Worm (Caenorhabditis elegans) whole organism, L2 larva: ENCODE measurements around the gene ubh-2.

ENCODE experiments used
- F13H6.1 ChIP-seq: sonication (generic microtip); optimal IDR thresholded peaks from 2 replicates; lab custom pipeline; 2016; ENCODE audit warnings: missing genetic modification characterization, missing compliant biosample characterization
- R02D3.7 ChIP-seq: fragments of 150-350 bp; optimal IDR thresholded peaks from 2 replicates; lab custom pipeline; 2014; ENCODE audit warnings: missing biosample characterization, missing genetic modification characterization
- Y55F3AM.14 ChIP-seq: fragments of 200-800 bp; sonication (Bioruptor generic); optimal IDR thresholded peaks from 2 replicates; lab custom pipeline; 2018; ENCODE audit warnings: mild to moderate bottlenecking, missing genetic modification characterization, missing compliant biosample characterization
- ZK546.5 ChIP-seq: sonication (generic microtip); optimal IDR thresholded peaks from 2 replicates; lab custom pipeline; 2017; ENCODE audit warnings: missing biosample characterization, missing genetic modification characterization
- ama-1 ChIP-seq: fragments of 150-350 bp; optimal IDR thresholded peaks from 2 replicates; lab custom pipeline; 2018; ENCODE audit warnings: inconsistent platforms
- blmp-1 ChIP-seq: sonication (generic microtip); optimal IDR thresholded peaks from 2 replicates; lab custom pipeline; 2017; ENCODE audit warnings: missing genetic modification characterization, mild to moderate bottlenecking, missing compliant biosample characterization, antibody characterized with exemption, moderate library complexity; ENCODE audit not compliant: insufficient read depth
- ceh-16 ChIP-seq: fragments of 150-350 bp; optimal IDR thresholded peaks from 2 replicates; lab custom pipeline; 2014; ENCODE audit warnings: missing biosample characterization, missing genetic modification characterization
- ceh-82 ChIP-seq: fragments of 150-350 bp; optimal IDR thresholded peaks from 2 replicates; lab custom pipeline; 2014; ENCODE audit warnings: missing biosample characterization, missing genetic modification characterization
- dmd-4 ChIP-seq: sonication (generic microtip); optimal IDR thresholded peaks from 2 replicates; lab custom pipeline; 2017; ENCODE audit warnings: missing biosample characterization, missing genetic modification characterization
- egl-27 ChIP-seq: sonication (generic microtip); optimal IDR thresholded peaks from 3 replicates; lab custom pipeline; 2017; ENCODE audit warnings: missing biosample characterization, missing genetic modification reagents, missing genetic modification characterization
- elt-1 ChIP-seq: fragments of 150-350 bp; optimal IDR thresholded peaks from 2 replicates; lab custom pipeline; 2014; ENCODE audit warnings: missing biosample characterization, missing genetic modification characterization
- fos-1 ChIP-seq: fragments of 150-350 bp; optimal IDR thresholded peaks from 2 replicates; lab custom pipeline; 2014; ENCODE audit warnings: missing biosample characterization, missing genetic modification characterization
- gmeb-1 ChIP-seq: fragments of 150-350 bp; optimal IDR thresholded peaks from 2 replicates; lab custom pipeline; 2014; ENCODE audit warnings: missing biosample characterization, missing genetic modification characterization
- lin-11 ChIP-seq: fragments of 150-350 bp; sonication (generic microtip); optimal IDR thresholded peaks from 2 replicates; lab custom pipeline; 2014; ENCODE audit warnings: missing biosample characterization, missing genetic modification characterization, inconsistent platforms, mixed read lengths
- lin-13 ChIP-seq: fragments of 150-350 bp; optimal IDR thresholded peaks from 2 replicates; lab custom pipeline; 2014; ENCODE audit warnings: missing biosample characterization, missing genetic modification reagents, missing genetic modification characterization
- lin-39 ChIP-seq: fragments of 150-350 bp; optimal IDR thresholded peaks from 2 replicates; lab custom pipeline; 2014; ENCODE audit warnings: missing biosample characterization, missing genetic modification reagents, missing genetic modification characterization
- lsy-2 ChIP-seq, 2 experiments: fragments of 150-350 bp in 1 of 2; sonication (generic microtip) in 1 of 2; optimal IDR thresholded peaks; 2 replicates each; lab custom pipeline; 2014 to 2017; ENCODE audit warnings: missing biosample characterization in 2 of 2, missing genetic modification characterization in 2 of 2
- mab-5 ChIP-seq: fragments of 150-350 bp; optimal IDR thresholded peaks from 2 replicates; lab custom pipeline; 2014; ENCODE audit warnings: missing biosample characterization, missing genetic modification characterization
- mbf-1 ChIP-seq: sonication (generic microtip); optimal IDR thresholded peaks from 2 replicates; lab custom pipeline; 2017; ENCODE audit warnings: missing biosample characterization, missing genetic modification characterization
- mdl-1 ChIP-seq, 2 experiments: fragments of 150-350 bp in 1 of 2; sonication (generic microtip) in 1 of 2; optimal IDR thresholded peaks; 2 replicates each; lab custom pipeline; 2017; ENCODE audit warnings: missing biosample characterization in 2 of 2, missing genetic modification characterization in 2 of 2
- nhr-11 ChIP-seq: fragments of 150-350 bp; optimal IDR thresholded peaks from 2 replicates; lab custom pipeline; 2014; ENCODE audit warnings: missing biosample characterization, missing genetic modification characterization
- nhr-12 ChIP-seq: fragments of 150-350 bp; optimal IDR thresholded peaks from 2 replicates; lab custom pipeline; 2014; ENCODE audit warnings: missing biosample characterization, missing genetic modification characterization
- nhr-25 ChIP-seq: fragments of 150-350 bp; sonication (generic microtip); optimal IDR thresholded peaks from 3 replicates; lab custom pipeline; 2014; ENCODE audit warnings: missing biosample characterization, missing genetic modification characterization
- nhr-6 ChIP-seq: fragments of 150-350 bp; optimal IDR thresholded peaks from 2 replicates; lab custom pipeline; 2014; ENCODE audit warnings: missing biosample characterization, missing genetic modification characterization
- nhr-77 ChIP-seq: fragments of 150-350 bp; optimal IDR thresholded peaks from 2 replicates; lab custom pipeline; 2014; ENCODE audit warnings: missing biosample characterization, missing genetic modification characterization
- peb-1 ChIP-seq: fragments of 150-350 bp; optimal IDR thresholded peaks from 2 replicates; lab custom pipeline; 2014; ENCODE audit warnings: missing biosample characterization, missing genetic modification characterization
- sem-4 ChIP-seq: fragments of 150-350 bp; optimal IDR thresholded peaks from 2 replicates; lab custom pipeline; 2014; ENCODE audit warnings: missing biosample characterization, missing genetic modification reagents, missing genetic modification characterization
- skn-1 ChIP-seq: sonication (generic microtip); optimal IDR thresholded peaks from 2 replicates; lab custom pipeline; 2017; ENCODE audit warnings: missing biosample characterization, missing genetic modification characterization
- sma-3 ChIP-seq: sonication (generic microtip); optimal IDR thresholded peaks from 2 replicates; lab custom pipeline; 2016; ENCODE audit warnings: missing genetic modification reagents, missing genetic modification characterization, missing compliant biosample characterization
- sma-9 ChIP-seq, 2 experiments: fragments of 150-350 bp in 1 of 2; sonication (generic microtip) in 1 of 2; optimal IDR thresholded peaks; 2 replicates each; lab custom pipeline; 2014 to 2016; ENCODE audit warnings: missing genetic modification characterization in 2 of 2, mild to moderate bottlenecking in 1 of 2, missing biosample characterization in 1 of 2, missing compliant biosample characterization in 1 of 2, missing genetic modification reagents in 1 of 2, moderate library complexity in 1 of 2
- snpc-4 ChIP-seq: fragments of 150-350 bp; optimal IDR thresholded peaks from 2 replicates; lab custom pipeline; 2014; ENCODE audit warnings: missing biosample characterization, missing genetic modification characterization
- unc-39 ChIP-seq: fragments of 150-350 bp; optimal IDR thresholded peaks from 2 replicates; lab custom pipeline; 2014; ENCODE audit warnings: missing biosample characterization, missing genetic modification characterization
- unc-55 ChIP-seq: fragments of 150-350 bp; sonication (generic microtip); optimal IDR thresholded peaks from 3 replicates; lab custom pipeline; 2014; ENCODE audit warnings: missing biosample characterization, missing genetic modification reagents, missing genetic modification characterization
- unc-62 ChIP-seq: fragments of 150-350 bp; optimal IDR thresholded peaks from 2 replicates; lab custom pipeline; 2014; ENCODE audit warnings: missing biosample characterization, missing genetic modification reagents, missing genetic modification characterization
- zag-1 ChIP-seq: fragments of 150-350 bp; optimal IDR thresholded peaks from 2 replicates; lab custom pipeline; 2014; ENCODE audit warnings: missing biosample characterization, missing genetic modification characterization
- ztf-11 ChIP-seq: sonication (generic microtip); optimal IDR thresholded peaks from 2 replicates; lab custom pipeline; 2017; ENCODE audit warnings: missing biosample characterization, missing genetic modification characterization
- ztf-4 ChIP-seq: fragments of 150-350 bp; optimal IDR thresholded peaks from 2 replicates; lab custom pipeline; 2014; ENCODE audit warnings: missing biosample characterization, missing genetic modification characterization

Gene ubh-2

DNA sequence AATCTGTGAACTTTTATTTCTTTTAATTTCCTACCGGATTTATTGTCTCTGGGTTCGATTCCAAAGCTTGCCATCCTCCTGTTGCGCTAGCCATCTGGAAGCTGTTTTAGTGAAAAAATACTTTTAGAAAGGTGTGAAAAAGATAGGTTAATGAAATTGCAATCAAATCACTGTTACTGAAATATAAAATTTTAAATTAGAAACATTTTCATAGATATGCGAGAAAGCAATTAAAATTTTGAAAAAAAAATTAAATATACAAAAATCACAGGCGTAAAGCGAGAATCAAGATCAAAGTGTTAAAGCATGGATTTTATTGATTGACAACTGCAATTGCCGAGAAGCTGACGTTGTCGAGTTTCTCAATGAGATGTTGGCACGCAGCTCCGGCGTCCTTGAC, at the start of gene ubh-2:
ubh-2 (minus strand) TSS at position 101 of the 400 bp plus-strand sequence.
- TF ChIP-seq sma-9 (GFP tag; optimal IDR thresholded peaks at IDR 0.05; lab: Kevin White, UChicago) (no peak), sma-9 (tag; optimal IDR thresholded peaks at IDR 0.05; lab: Kevin White, UChicago) (no peak), lsy-2 (tag; optimal IDR thresholded peaks at IDR 0.05; lab: Kevin White, UChicago) (no peak), nhr-25 (tag; lab: Kevin White, UChicago) (no peak), lin-39 (no peak), mbf-1 (no peak), elt-1 (no peak), mdl-1 (tag; optimal IDR thresholded peaks at IDR 0.05; lab: Kevin White, UChicago) (no peak), lin-13 (GFP tag; lab: Kevin White, UChicago) (no peak), nhr-12 (tag; lab: Kevin White, UChicago) (no peak), dmd-4 (tag; lab: Kevin White, UChicago) (no peak), skn-1 (tag; lab: Kevin White, UChicago) (no peak), snpc-4 (tag; lab: Kevin White, UChicago) (no peak), nhr-6 (tag; lab: Kevin White, UChicago) (no peak), unc-55 (GFP tag; lab: Kevin White, UChicago) (no peak), ztf-11 (no peak), ztf-4 (tag; lab: Kevin White, UChicago) (no peak), egl-27 (tag; lab: Kevin White, UChicago) (no peak), unc-39 (tag; lab: Kevin White, UChicago) (no peak), lin-11 (tag; lab: Kevin White, UChicago) (no peak)
- TF ChIP-seq, all 48 proteins: peak for 0

DNA sequence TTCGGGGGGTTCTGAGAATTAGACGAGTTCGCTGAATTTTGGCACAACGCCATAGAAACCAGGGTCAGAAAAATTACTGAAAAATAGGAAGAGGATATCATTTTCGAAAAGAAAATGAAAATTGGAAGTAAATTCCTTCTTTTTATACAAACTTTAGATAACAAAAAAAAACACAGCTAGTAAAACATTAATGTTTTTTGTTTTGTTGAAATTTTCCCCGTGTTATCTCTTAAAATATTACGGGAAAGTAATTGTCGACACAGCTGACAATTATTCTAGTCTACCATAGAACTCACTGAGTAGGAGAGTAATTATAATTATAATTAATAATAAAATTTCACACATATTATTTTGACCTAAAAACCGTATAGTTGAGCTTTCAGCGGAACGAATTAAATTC, 49.5 kb upstream of the ubh-2 start, which contains the start of gene spp-26:
spp-26 (minus strand) TSS at position 101 of the 400 bp plus-strand sequence.
- TF ChIP-seq blmp-1 (tag; lab: Kevin White, UChicago) (no peak), mab-5 (tag; lab: Kevin White, UChicago) (no peak), lin-39 (no peak), F13H6.1 (tag; lab: Kevin White, UChicago) (no peak), ZK546.5 (no peak), ceh-16 (tag; lab: Kevin White, UChicago) (no peak), skn-1 (tag; lab: Kevin White, UChicago) (no peak), mbf-1 (no peak), peb-1 (tag; lab: Kevin White, UChicago) (no peak), ama-1 (lab: Kevin White, UChicago) (no peak), ceh-82 (tag; lab: Kevin White, UChicago) (no peak), lin-13 (GFP tag; lab: Kevin White, UChicago) (no peak), nhr-12 (tag; lab: Kevin White, UChicago) (no peak), ztf-11 (no peak), Y55F3AM.14 (no peak), unc-62 (GFP tag; lab: Kevin White, UChicago) (no peak), R02D3.7 (tag; lab: Kevin White, UChicago) (no peak), zag-1 (tag; lab: Kevin White, UChicago) (no peak), egl-27 (tag; lab: Kevin White, UChicago) (no peak)

DNA sequence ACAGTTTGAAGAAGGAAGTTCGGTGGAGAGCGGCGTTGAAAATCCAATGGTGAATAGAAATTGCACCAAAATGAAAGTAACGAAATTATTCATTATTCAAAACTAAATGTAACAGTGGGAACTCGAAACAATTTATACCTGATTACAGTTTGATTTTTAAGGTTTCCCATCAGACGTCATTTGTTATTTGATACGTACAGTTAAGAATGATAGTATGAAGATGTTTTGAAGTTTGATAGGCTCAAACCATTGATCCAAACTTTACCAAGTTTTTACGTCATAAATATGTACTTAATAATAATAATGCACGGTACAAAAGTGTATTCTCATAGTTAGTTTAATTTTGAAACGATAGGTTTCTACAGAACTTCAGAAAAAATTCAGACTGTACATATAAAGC, 48.5 kb upstream of the ubh-2 start, which contains the start of gene spp-20:
spp-20 (minus strand) TSS at position 101 of the 400 bp plus-strand sequence.
- TF ChIP-seq fos-1 (tag; lab: Kevin White, UChicago) (no peak), ztf-4 (tag; lab: Kevin White, UChicago) (no peak), nhr-77 (tag; lab: Kevin White, UChicago) (no peak), mbf-1 (no peak)
- TF ChIP-seq, all 48 proteins: peak for 0

DNA sequence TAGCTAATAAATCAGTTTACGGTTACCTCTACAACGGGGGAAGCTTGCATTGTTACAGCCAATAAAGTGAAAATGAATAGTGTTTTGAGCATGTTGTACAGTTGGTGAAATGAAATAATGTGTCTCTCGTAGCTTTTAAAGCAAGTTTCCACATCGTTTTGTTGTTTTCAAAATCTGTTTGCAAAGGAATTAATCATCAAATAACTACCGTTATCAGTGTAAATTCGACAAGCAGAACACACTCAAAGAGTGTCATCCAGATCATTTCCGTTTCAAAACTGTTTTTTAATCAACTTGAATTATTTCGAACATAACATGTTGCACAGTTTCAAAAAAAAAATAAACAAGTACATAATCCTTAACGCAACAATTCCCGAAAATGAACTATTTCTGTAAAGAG, 47.4 kb upstream of the ubh-2 start, which contains the start of gene spp-27:
spp-27 (minus strand) TSS at position 101 of the 400 bp plus-strand sequence.
- no peak for TF ChIP-seq gmeb-1 (tag; lab: Kevin White, UChicago)
- TF ChIP-seq peb-1 (tag; lab: Kevin White, UChicago) = no peak
- TF ChIP-seq sem-4 (tag; lab: Kevin White, UChicago) = no peak
- TF ChIP-seq sma-3 (GFP tag; lab: Kevin White, UChicago) = no peak
- TF ChIP-seq nhr-11 (tag; lab: Kevin White, UChicago) = no peak
- TF ChIP-seq lsy-2 (tag; optimal IDR thresholded peaks at IDR 0.05; lab: Kevin White, UChicago) = no peak
- no peak for TF ChIP-seq ztf-4 (tag; lab: Kevin White, UChicago)
- TF ChIP-seq ceh-16 (tag; lab: Kevin White, UChicago) = no peak
- TF ChIP-seq, all 48 proteins: peak for 0
